Fruit fly (Drosophila melanogaster) whole organism, embryonic: ENCODE measurements around the gene CG12974.

Source experiments
- Aef1 ChIP-seq: fragments of 200-800 bp; sonication (Bioruptor generic); IDR thresholded peaks from 3 replicates; pipeline ENCODE4 v1.3.6; 2022; ENCODE audit warnings: missing biosample characterization, missing genetic modification characterization
- Bdp1 ChIP-seq: fragments of 200-800 bp; sonication (Bioruptor generic); optimal IDR thresholded peaks from 3 replicates; lab custom pipeline; 2016; ENCODE audit warnings: missing biosample characterization, missing genetic modification characterization
- CG10543 ChIP-seq: fragments of 200-800 bp; sonication (Bioruptor generic); optimal IDR thresholded peaks from 3 replicates; lab custom pipeline; 2017; ENCODE audit warnings: missing biosample characterization, mild to moderate bottlenecking, missing genetic modification characterization, moderate library complexity
- CG13296 ChIP-seq: fragments of 200-800 bp; sonication (Bioruptor generic); optimal IDR thresholded peaks from 3 replicates; lab custom pipeline; 2018; ENCODE audit warnings: missing biosample characterization, mild to moderate bottlenecking, missing genetic modification characterization
- CG13424 ChIP-seq: fragments of 200-800 bp; sonication (Bioruptor generic); optimal IDR thresholded peaks from 2 replicates; lab custom pipeline; 2019; ENCODE audit warnings: missing biosample characterization, mild to moderate bottlenecking, missing genetic modification characterization, moderate library complexity
- CG14710 ChIP-seq: fragments of 200-800 bp; sonication (Bioruptor generic); optimal IDR thresholded peaks from 3 replicates; lab custom pipeline; 2019; ENCODE audit warnings: missing biosample characterization, mild to moderate bottlenecking, missing genetic modification characterization, moderate library complexity
- CG31388 ChIP-seq: fragments of 200-800 bp; sonication (Bioruptor generic); optimal IDR thresholded peaks from 2 replicates; lab custom pipeline; 2016; ENCODE audit warnings: missing biosample characterization, missing genetic modification characterization
- CG42726 ChIP-seq: fragments of 200-800 bp; sonication (Bioruptor generic); IDR thresholded peaks from 2 replicates; pipeline ENCODE4 v1.3.6; 2022; ENCODE audit warnings: missing biosample characterization, missing genetic modification characterization; ENCODE audit not compliant: partially characterized antibody
- CG5953 ChIP-seq: fragments of 200-800 bp; sonication (Bioruptor generic); IDR thresholded peaks from 2 replicates; pipeline ENCODE4 v1.3.6; 2022; ENCODE audit warnings: missing biosample characterization, missing genetic modification characterization
- CG6765 ChIP-seq: fragments of 200-800 bp; sonication (Bioruptor generic); optimal IDR thresholded peaks from 3 replicates; lab custom pipeline; 2017; ENCODE audit warnings: missing biosample characterization, mild to moderate bottlenecking, missing genetic modification characterization
- CG8765 ChIP-seq: fragments of 200-800 bp; sonication (Bioruptor generic); IDR thresholded peaks from 2 replicates; pipeline ENCODE4 v1.3.6; 2022; ENCODE audit warnings: missing biosample characterization, missing genetic modification characterization
- D ChIP-seq, 2 experiments: fragments of 200-800 bp in 1 of 2; fragments of >200 bp in 1 of 2; sonication (Bioruptor generic) in 1 of 2; optimal IDR thresholded peaks; 2 replicates in 1 of 2; 3 replicates in 1 of 2; lab custom pipeline; 2017; ENCODE audit warnings: mild to moderate bottlenecking in 1 of 2, missing biosample characterization in 1 of 2, missing genetic modification characterization in 1 of 2, missing genetic modification reagents in 1 of 2
- Dad ChIP-seq: fragments of 200-800 bp; sonication (Bioruptor generic); optimal IDR thresholded peaks from 3 replicates; lab custom pipeline; 2016; ENCODE audit warnings: missing biosample characterization, missing genetic modification characterization
- Dll ChIP-seq: fragments of 200-800 bp; sonication (Bioruptor generic); IDR thresholded peaks from 4 replicates; pipeline ENCODE4 v1.3.6; 2022; ENCODE audit warnings: missing biosample characterization, missing genetic modification characterization; ENCODE audit not compliant: partially characterized antibody
- Doc3 ChIP-seq: fragments of 200-800 bp; sonication (Bioruptor generic); IDR thresholded peaks from 3 replicates; pipeline ENCODE4 v1.3.6; 2022; ENCODE audit warnings: missing biosample characterization, missing genetic modification characterization; ENCODE audit not compliant: partially characterized antibody
- Dref ChIP-seq: fragments of 200-800 bp; sonication (Bioruptor generic); IDR thresholded peaks from 2 replicates; pipeline ENCODE4 v1.3.6; 2022; ENCODE audit warnings: missing biosample characterization, missing genetic modification characterization
- Drgx ChIP-seq: fragments of 200-800 bp; sonication (Bioruptor generic); IDR thresholded peaks from 2 replicates; pipeline ENCODE4 v1.3.6; 2022; ENCODE audit warnings: missing biosample characterization, missing genetic modification characterization
- Fer2 ChIP-seq: fragments of 200-800 bp; sonication (Bioruptor generic); optimal IDR thresholded peaks from 2 replicates; lab custom pipeline; 2018; ENCODE audit warnings: missing biosample characterization, mild to moderate bottlenecking, missing genetic modification characterization, moderate library complexity
- Hsf ChIP-seq: fragments of 200-800 bp; sonication (Bioruptor generic); optimal IDR thresholded peaks from 3 replicates; lab custom pipeline; 2016; ENCODE audit warnings: missing biosample characterization, missing genetic modification characterization
- Meics ChIP-seq: fragments of 200-800 bp; sonication (Bioruptor generic); optimal IDR thresholded peaks from 2 replicates; lab custom pipeline; 2017; ENCODE audit warnings: missing biosample characterization, mild to moderate bottlenecking, missing genetic modification characterization
- Rx ChIP-seq: fragments of 200-800 bp; sonication (Bioruptor generic); IDR thresholded peaks from 2 replicates; pipeline ENCODE4 v1.3.6; 2022; ENCODE audit warnings: missing biosample characterization, missing genetic modification characterization
- Trl ChIP-seq, 3 experiments: fragments of >200 bp in 2 of 3; fragments of 200-800 bp in 1 of 3; sonication (Bioruptor generic) in 1 of 3; optimal IDR thresholded peaks; 2 replicates in 1 of 3; 3 replicates in 2 of 3; lab custom pipeline; 2016 to 2017; ENCODE audit warnings: missing biosample characterization in 1 of 3, missing genetic modification characterization in 1 of 3
- az2 ChIP-seq: fragments of 200-800 bp; sonication (Bioruptor generic); optimal IDR thresholded peaks from 3 replicates; lab custom pipeline; 2016; ENCODE audit warnings: missing biosample characterization, missing genetic modification characterization
- ci ChIP-seq: fragments of 200-800 bp; sonication (Bioruptor generic); IDR thresholded peaks from 3 replicates; pipeline ENCODE4 v1.3.6; 2022; ENCODE audit warnings: missing biosample characterization, missing genetic modification characterization
- cwo ChIP-seq: fragments of 200-800 bp; sonication (Bioruptor generic); optimal IDR thresholded peaks from 3 replicates; lab custom pipeline; 2017; ENCODE audit warnings: missing biosample characterization, missing genetic modification characterization, mild to moderate bottlenecking, moderate library complexity, missing genetic modification reagents
- disco-r ChIP-seq: fragments of 200-800 bp; sonication (Bioruptor generic); optimal IDR thresholded peaks from 2 replicates; lab custom pipeline; 2016; ENCODE audit warnings: missing biosample characterization, missing genetic modification characterization
- eve ChIP-seq, 2 experiments: fragments of >200 bp; optimal IDR thresholded peaks; 2 replicates each; lab custom pipeline; 2017; ENCODE audit warnings: missing biosample characterization in 2 of 2, missing genetic modification characterization in 2 of 2
- ewg ChIP-seq: fragments of 200-800 bp; sonication (Bioruptor generic); optimal IDR thresholded peaks from 3 replicates; lab custom pipeline; 2017; ENCODE audit warnings: mild to moderate bottlenecking, missing biosample characterization, missing genetic modification reagents, missing genetic modification characterization
- eyg ChIP-seq: fragments of 200-800 bp; sonication (Bioruptor generic); optimal IDR thresholded peaks from 3 replicates; lab custom pipeline; 2016; ENCODE audit warnings: missing biosample characterization, missing genetic modification characterization
- fu2 ChIP-seq: fragments of 200-800 bp; sonication (Bioruptor generic); optimal IDR thresholded peaks from 2 replicates; lab custom pipeline; 2016; ENCODE audit warnings: missing biosample characterization, missing genetic modification characterization
- hb ChIP-seq: fragments of 200-800 bp; sonication (Bioruptor generic); IDR thresholded peaks from 3 replicates; pipeline ENCODE4 v1.3.6; 2022; ENCODE audit warnings: missing biosample characterization, missing genetic modification characterization; ENCODE audit not compliant: partially characterized antibody
- hbn ChIP-seq: fragments of 200-800 bp; sonication (Bioruptor generic); IDR thresholded peaks from 2 replicates; pipeline ENCODE4 v1.3.6; 2022; ENCODE audit warnings: missing biosample characterization, missing genetic modification characterization; ENCODE audit not compliant: partially characterized antibody
- lbe ChIP-seq: fragments of 200-800 bp; sonication (Bioruptor generic); optimal IDR thresholded peaks from 2 replicates; lab custom pipeline; 2016; ENCODE audit warnings: missing biosample characterization, mild to moderate bottlenecking, missing genetic modification characterization
- p53 ChIP-seq: fragments of 200-800 bp; sonication (Bioruptor generic); optimal IDR thresholded peaks from 2 replicates; lab custom pipeline; 2016; ENCODE audit warnings: missing biosample characterization, missing genetic modification characterization
- pho ChIP-seq: fragments of 200-800 bp; sonication (Bioruptor generic); optimal IDR thresholded peaks from 2 replicates; lab custom pipeline; 2016; ENCODE audit warnings: missing biosample characterization, missing genetic modification characterization
- pum ChIP-seq: fragments of 200-800 bp; sonication (Bioruptor generic); optimal IDR thresholded peaks from 2 replicates; lab custom pipeline; 2016; ENCODE audit warnings: missing biosample characterization, missing genetic modification characterization
- rib ChIP-seq: fragments of 200-800 bp; sonication (Bioruptor generic); IDR thresholded peaks from 2 replicates; pipeline ENCODE4 v1.3.6; 2022; ENCODE audit warnings: missing biosample characterization, missing genetic modification characterization
- tin ChIP-seq: fragments of 200-800 bp; sonication (Bioruptor generic); optimal IDR thresholded peaks from 3 replicates; lab custom pipeline; 2016; ENCODE audit warnings: missing biosample characterization, missing genetic modification characterization
- ttk ChIP-seq: fragments of 200-800 bp; sonication (Bioruptor generic); IDR thresholded peaks from 2 replicates; pipeline ENCODE4 v2.1.2; 2022; ENCODE audit warnings: missing biosample characterization, missing genetic modification characterization
- wdn ChIP-seq: fragments of 200-800 bp; sonication (Bioruptor generic); IDR thresholded peaks from 2 replicates; pipeline ENCODE4 v1.3.6; 2022; ENCODE audit warnings: missing biosample characterization, missing genetic modification characterization

CG12974 gene

dm6 chr3L:21253761-21254523 lies 31.8 kb downstream of the CG12974 start (continued):
- TF ChIP-seq cwo (no peak), CG8765 (no peak), eyg (no peak), Dad (GFP tag; lab: Kevin White, UChicago) (no peak), p53 (GFP tag; lab: Kevin White, UChicago) (no peak), Aef1 (GFP tag; lab: Robert Waterston, UW) (no peak), rib (GFP tag; lab: Robert Waterston, UW) (no peak), ewg (GFP tag; lab: Kevin White, UChicago) (no peak), CG14710 (peak; percentile 52), wdn (GFP tag; lab: Robert Waterston, UW) (no peak), disco-r (GFP tag; lab: Kevin White, UChicago) (no peak), eve (GFP tag; optimal IDR thresholded peaks at IDR 0.05; lab: Kevin White, UChicago) (peak in 1 of 2 experiments; percentile 58), CG6765 (GFP tag; lab: Kevin White, UChicago) (no peak), Drgx (GFP tag; lab: Robert Waterston, UW) (peak; percentile 83), CG13296 (no peak), hbn (no peak), CG5953 (GFP tag; lab: Robert Waterston, UW) (no peak), D (optimal IDR thresholded peaks at IDR 0.05; lab: Kevin White, UChicago) (no peak), D (GFP tag; optimal IDR thresholded peaks at IDR 0.05; lab: Kevin White, UChicago) (no peak), CG42726 (GFP tag; lab: Robert Waterston, UW) (no peak), Hsf (GFP tag; lab: Kevin White, UChicago) (peak; percentile 21), Dref (GFP tag; lab: Robert Waterston, UW) (no peak), Dll (GFP tag; lab: Robert Waterston, UW) (no peak), pho (GFP tag; lab: Kevin White, UChicago) (no peak), Meics (GFP tag; lab: Kevin White, UChicago) (peak; percentile 11), pum (GFP tag; lab: Kevin White, UChicago) (peak; percentile 23), Rx (GFP tag; lab: Robert Waterston, UW) (no peak), Fer2 (tag; lab: Kevin White, UChicago) (no peak), lbe (GFP tag; lab: Kevin White, UChicago) (peak; percentile 98), CG13424 (tag; lab: Kevin White, UChicago) (peak; percentile 39), az2 (peak; percentile 41), ttk (GFP tag; lab: Robert Waterston, UW) (no peak), hb (GFP tag; lab: Robert Waterston, UW) (no peak), CG31388 (no peak), Doc3 (GFP tag; lab: Robert Waterston, UW) (no peak), CG10543 (GFP tag; lab: Kevin White, UChicago) (no peak), ci (GFP tag; lab: Robert Waterston, UW) (no peak), Trl (optimal IDR thresholded peaks at IDR 0.05; lab: Kevin White, UChicago) (no peak), Trl (GFP tag; optimal IDR thresholded peaks at IDR 0.05; lab: Kevin White, UChicago) (no peak), Bdp1 (GFP tag; lab: Kevin White, UChicago) (no peak), fu2 (GFP tag; lab: Kevin White, UChicago) (no peak), tin (GFP tag; lab: Kevin White, UChicago) (peak; percentile 35)
